Worm (Caenorhabditis elegans) whole organism, L4/young adult: Measurements from ENCODE around the gene cut-2.

ENCODE experiments used
- W03F9.2 ChIP-seq: fragments of 150-350 bp; optimal IDR thresholded peaks from 2 replicates; lab custom pipeline; 2014; ENCODE audit warnings: missing biosample characterization, missing genetic modification characterization
- dao-5 ChIP-seq: sonication (generic microtip); optimal IDR thresholded peaks from 2 replicates; lab custom pipeline; 2016; ENCODE audit warnings: missing genotype, missing genetic modification characterization, moderate library complexity, missing compliant biosample characterization
- him-1 ChIP-seq: sonication (generic microtip); optimal IDR thresholded peaks from 2 replicates; lab custom pipeline; 2016; ENCODE audit warnings: missing genotype, missing genetic modification reagents, missing genetic modification characterization, missing compliant biosample characterization

ce11 chrV:13366488-13366887 is 48.3 kb upstream of the cut-2 start:
- TF ChIP-seq W03F9.2 (tag; lab: Kevin White, UChicago) = no peak
- no peak for TF ChIP-seq dao-5 (tag; lab: Kevin White, UChicago)
- no peak for TF ChIP-seq him-1 (tag; lab: Kevin White, UChicago)
